Worm (Caenorhabditis elegans) whole organism, young adult: ENCODE measurements around the gene taf-13.

Source experiments
- B0035.1 ChIP-seq: sonication (generic microtip); optimal IDR thresholded peaks from 2 replicates; lab custom pipeline; 2016; ENCODE audit warnings: missing genetic modification characterization, mild to moderate bottlenecking, missing compliant biosample characterization, missing genotype, missing genetic modification reagents
- B0261.1 ChIP-seq: sonication (generic microtip); optimal IDR thresholded peaks from 2 replicates; lab custom pipeline; 2016; ENCODE audit warnings: mild to moderate bottlenecking, missing genetic modification characterization, moderate library complexity, missing compliant biosample characterization
- C06A6.2 ChIP-seq: fragments of 200-800 bp; sonication (Bioruptor generic); conservative IDR thresholded peaks from 2 replicates; pipeline ENCODE4 v1.3.6; 2022; ENCODE audit warnings: missing genetic modification characterization, missing compliant biosample characterization
- C17E4.6 ChIP-seq: fragments of 200-800 bp; sonication (Bioruptor generic); IDR thresholded peaks from 2 replicates; pipeline ENCODE4 v1.3.6; 2022; ENCODE audit warnings: missing genetic modification reagents, missing genetic modification characterization, missing compliant biosample characterization
- F23B12.7 ChIP-seq: sonication (generic microtip); optimal IDR thresholded peaks from 2 replicates; lab custom pipeline; 2017; ENCODE audit warnings: missing genetic modification characterization, mild to moderate bottlenecking, missing compliant biosample characterization, antibody characterized with exemption, moderate library complexity; ENCODE audit not compliant: insufficient read depth
- F55B11.4 ChIP-seq: sonication (generic microtip); optimal IDR thresholded peaks from 2 replicates; lab custom pipeline; 2016; ENCODE audit warnings: missing compliant biosample characterization, missing genetic modification characterization, borderline replicate concordance; ENCODE audit not compliant: insufficient read depth
- K12H6.12 ChIP-seq: fragments of 200-800 bp; sonication (Bioruptor generic); optimal IDR thresholded peaks from 2 replicates; lab custom pipeline; 2018; ENCODE audit warnings: mild to moderate bottlenecking, missing genetic modification characterization, missing compliant biosample characterization
- Y56A3A.18 ChIP-seq: fragments of 200-800 bp; sonication (Bioruptor generic); IDR thresholded peaks from 2 replicates; pipeline ENCODE4 v1.3.6; 2022; ENCODE audit warnings: missing genetic modification reagents, missing genetic modification characterization, missing compliant biosample characterization
- ZK185.1 ChIP-seq: sonication (generic microtip); optimal IDR thresholded peaks from 2 replicates; lab custom pipeline; 2016; ENCODE audit warnings: mild to moderate bottlenecking, missing genetic modification characterization, missing compliant biosample characterization; ENCODE audit not compliant: poor library complexity, severe bottlenecking
- akir-1 ChIP-seq: fragments of 200-800 bp; sonication (Bioruptor generic); optimal IDR thresholded peaks from 2 replicates; lab custom pipeline; 2018; ENCODE audit warnings: mild to moderate bottlenecking, missing genetic modification characterization, moderate library complexity, missing compliant biosample characterization
- aptf-2 ChIP-seq: fragments of 200-800 bp; sonication (Bioruptor generic); conservative IDR thresholded peaks from 2 replicates; pipeline ENCODE4 v1.3.6; 2022; ENCODE audit warnings: missing genetic modification reagents, missing genetic modification characterization, missing compliant biosample characterization
- athp-1 ChIP-seq: sonication (generic microtip); optimal IDR thresholded peaks from 2 replicates; lab custom pipeline; 2017; ENCODE audit warnings: mild to moderate bottlenecking, missing genetic modification characterization, missing compliant biosample characterization
- attf-5 ChIP-seq: fragments of 200-800 bp; sonication (Bioruptor generic); optimal IDR thresholded peaks from 2 replicates; lab custom pipeline; 2018; ENCODE audit warnings: mild to moderate bottlenecking, missing genetic modification characterization, missing compliant biosample characterization
- ccch-3 ChIP-seq: fragments of 200-800 bp; sonication (Bioruptor generic); optimal IDR thresholded peaks from 2 replicates; lab custom pipeline; 2018; ENCODE audit warnings: mild to moderate bottlenecking, missing genetic modification characterization, missing compliant biosample characterization
- cebp-1 ChIP-seq, 2 experiments: fragments of 200-800 bp in 1 of 2; sonication (Bioruptor generic) in 1 of 2; sonication (generic microtip) in 1 of 2; IDR thresholded peaks in 1 of 2; optimal IDR thresholded peaks in 1 of 2; 2 replicates each; pipeline versions ENCODE4 v1.3.6 to Lab custom; 2017 to 2022; ENCODE audit warnings: missing compliant biosample characterization in 2 of 2, missing genetic modification characterization in 2 of 2, mild to moderate bottlenecking in 1 of 2, missing genetic modification reagents in 1 of 2, moderate library complexity in 1 of 2
- ceh-58 ChIP-seq: fragments of 200-800 bp; sonication (Bioruptor generic); IDR thresholded peaks from 2 replicates; pipeline ENCODE4 v1.3.6; 2022; ENCODE audit warnings: missing genetic modification characterization, missing compliant biosample characterization
- ceh-79 ChIP-seq: sonication (generic microtip); optimal IDR thresholded peaks from 2 replicates; lab custom pipeline; 2017; ENCODE audit warnings: mild to moderate bottlenecking, missing genetic modification characterization, missing compliant biosample characterization
- die-1 ChIP-seq: sonication (generic microtip); optimal IDR thresholded peaks from 2 replicates; lab custom pipeline; 2016; ENCODE audit warnings: missing genotype, mild to moderate bottlenecking, missing genetic modification characterization, missing compliant biosample characterization
- dox-1 ChIP-seq: fragments of 200-800 bp; sonication (Bioruptor generic); IDR thresholded peaks from 2 replicates; pipeline ENCODE4 v1.3.6; 2022; ENCODE audit warnings: missing genetic modification reagents, missing genetic modification characterization, missing compliant biosample characterization
- egl-18 ChIP-seq: fragments of 200-800 bp; sonication (Bioruptor generic); IDR thresholded peaks from 2 replicates; pipeline ENCODE4 v1.3.6; 2022; ENCODE audit warnings: missing genetic modification reagents, missing genetic modification characterization, missing compliant biosample characterization
- egl-44 ChIP-seq: fragments of 200-800 bp; sonication (Bioruptor generic); IDR thresholded peaks from 2 replicates; pipeline ENCODE4 v1.3.6; 2022; ENCODE audit warnings: missing genetic modification reagents, missing genetic modification characterization, missing compliant biosample characterization
- ets-4 ChIP-seq: fragments of 200-800 bp; sonication (Bioruptor generic); optimal IDR thresholded peaks from 2 replicates; lab custom pipeline; 2018; ENCODE audit warnings: mild to moderate bottlenecking, missing genetic modification characterization, missing compliant biosample characterization
- gei-17 ChIP-seq: fragments of 200-800 bp; sonication (Bioruptor generic); optimal IDR thresholded peaks from 2 replicates; lab custom pipeline; 2018; ENCODE audit warnings: mild to moderate bottlenecking, missing genetic modification characterization, missing compliant biosample characterization
- hmg-1.2 ChIP-seq: fragments of 200-800 bp; sonication (Bioruptor generic); IDR thresholded peaks from 2 replicates; pipeline ENCODE4 v1.3.6; 2022; ENCODE audit warnings: missing genetic modification reagents, missing genetic modification characterization, missing compliant biosample characterization
- hmg-20 ChIP-seq: fragments of 200-800 bp; sonication (Bioruptor generic); IDR thresholded peaks from 2 replicates; pipeline ENCODE4 v1.3.6; 2022; ENCODE audit warnings: missing genetic modification reagents, missing genetic modification characterization, missing compliant biosample characterization
- let-526 ChIP-seq: fragments of 200-800 bp; sonication (Bioruptor generic); IDR thresholded peaks from 2 replicates; pipeline ENCODE4 v1.3.6; 2022; ENCODE audit warnings: missing genetic modification reagents, missing genetic modification characterization, missing compliant biosample characterization
- let-607 ChIP-seq, 2 experiments: fragments of 200-800 bp in 1 of 2; sonication (Bioruptor generic) in 1 of 2; sonication (generic microtip) in 1 of 2; optimal IDR thresholded peaks; 2 replicates each; lab custom pipeline; 2016 to 2018; ENCODE audit warnings: mild to moderate bottlenecking in 2 of 2, missing compliant biosample characterization in 2 of 2, missing genetic modification characterization in 2 of 2, moderate library complexity in 2 of 2, missing genotype in 1 of 2
- lin-40 ChIP-seq: sonication (generic microtip); optimal IDR thresholded peaks from 2 replicates; lab custom pipeline; 2016; ENCODE audit warnings: missing genetic modification characterization, mild to moderate bottlenecking, missing compliant biosample characterization, missing genotype, missing genetic modification reagents
- lsy-27 ChIP-seq: sonication (generic microtip); optimal IDR thresholded peaks from 2 replicates; lab custom pipeline; 2017; ENCODE audit warnings: missing genetic modification characterization, mild to moderate bottlenecking, missing compliant biosample characterization, antibody characterized with exemption, missing genotype, borderline replicate concordance; ENCODE audit not compliant: insufficient read depth
- madf-10 ChIP-seq: sonication (generic microtip); optimal IDR thresholded peaks from 2 replicates; lab custom pipeline; 2016; ENCODE audit warnings: mild to moderate bottlenecking, missing genetic modification characterization, missing compliant biosample characterization
- madf-6 ChIP-seq: fragments of 200-800 bp; sonication (Bioruptor generic); IDR thresholded peaks from 2 replicates; pipeline ENCODE4 v1.3.6; 2022; ENCODE audit warnings: missing genetic modification reagents, missing genetic modification characterization, missing compliant biosample characterization
- madf-8 ChIP-seq: fragments of 200-800 bp; sonication (Bioruptor generic); conservative IDR thresholded peaks from 2 replicates; pipeline ENCODE4 v1.3.6; 2022; ENCODE audit warnings: missing genetic modification reagents, missing genetic modification characterization, missing compliant biosample characterization
- mes-4 ChIP-seq: sonication (generic microtip); optimal IDR thresholded peaks from 2 replicates; lab custom pipeline; 2016; ENCODE audit warnings: missing genotype, missing genetic modification characterization, missing compliant biosample characterization
- mxl-1 ChIP-seq: sonication (generic microtip); optimal IDR thresholded peaks from 2 replicates; lab custom pipeline; 2016; ENCODE audit warnings: missing genetic modification characterization, missing compliant biosample characterization
- nfya-2 ChIP-seq: fragments of 200-800 bp; sonication (Bioruptor generic); IDR thresholded peaks from 2 replicates; pipeline ENCODE4 v1.3.6; 2022; ENCODE audit warnings: missing genetic modification reagents, missing genetic modification characterization, missing compliant biosample characterization
- pha-4 ChIP-seq: fragments of 150-350 bp; sonication (generic microtip); optimal IDR thresholded peaks from 2 replicates; lab custom pipeline; 2014; ENCODE audit warnings: missing biosample characterization, missing genetic modification reagents, missing genetic modification characterization
- rpc-1 ChIP-seq, 2 experiments: fragments of 150-350 bp in 1 of 2; sonication (generic microtip) in 1 of 2; optimal IDR thresholded peaks; 2 replicates each; lab custom pipeline; 2014 to 2018; ENCODE audit warnings: missing biosample characterization in 1 of 2, missing genetic modification characterization in 1 of 2, missing genetic modification reagents in 1 of 2, missing genotype in 1 of 2
- sdz-38 ChIP-seq: sonication (generic microtip); optimal IDR thresholded peaks from 2 replicates; lab custom pipeline; 2016; ENCODE audit warnings: missing genotype, missing genetic modification characterization, missing compliant biosample characterization
- sea-2 ChIP-seq: fragments of 200-800 bp; sonication (Bioruptor generic); IDR thresholded peaks from 2 replicates; pipeline ENCODE4 v1.3.6; 2022; ENCODE audit warnings: missing genetic modification characterization, missing compliant biosample characterization
- snpc-1.3 ChIP-seq: sonication (generic microtip); optimal IDR thresholded peaks from 2 replicates; lab custom pipeline; 2017; ENCODE audit warnings: missing genetic modification characterization, mild to moderate bottlenecking, missing compliant biosample characterization, antibody characterized with exemption, moderate library complexity, missing genotype, missing genetic modification reagents; ENCODE audit not compliant: insufficient read depth
- sptf-2 ChIP-seq: fragments of 200-800 bp; sonication (Bioruptor generic); optimal IDR thresholded peaks from 2 replicates; lab custom pipeline; 2018; ENCODE audit warnings: mild to moderate bottlenecking, missing genetic modification characterization, missing compliant biosample characterization
- unc-62 ChIP-seq: fragments of 150-350 bp; optimal IDR thresholded peaks from 2 replicates; lab custom pipeline; 2014; ENCODE audit warnings: missing biosample characterization, missing genetic modification reagents, missing genetic modification characterization
- ztf-22 ChIP-seq: fragments of 200-800 bp; sonication (Bioruptor generic); optimal IDR thresholded peaks from 2 replicates; lab custom pipeline; 2018; ENCODE audit warnings: mild to moderate bottlenecking, missing genetic modification characterization, moderate library complexity, missing compliant biosample characterization
- ztf-26 ChIP-seq: sonication (generic microtip); optimal IDR thresholded peaks from 2 replicates; lab custom pipeline; 2017; ENCODE audit warnings: missing genetic modification characterization, missing compliant biosample characterization
- ztf-3 ChIP-seq: fragments of 200-800 bp; sonication (Bioruptor generic); optimal IDR thresholded peaks from 2 replicates; lab custom pipeline; 2018; ENCODE audit warnings: mild to moderate bottlenecking, missing genetic modification characterization, missing compliant biosample characterization

The taf-13 gene

ce11 chrII:10563368-10563767 is 42.0 kb downstream of the taf-13 start, which contains the start of gene cdc-48.1 (continued):
- TF ChIP-seq lsy-27 (tag; lab: Kevin White, UChicago) (peak; percentile 70), snpc-1.3 (tag; lab: Kevin White, UChicago) (peak; percentile 98), die-1 (tag; lab: Kevin White, UChicago) (peak; percentile 89), F23B12.7 (tag; lab: Kevin White, UChicago) (peak; percentile 99), madf-6 (GFP tag; lab: Robert Waterston, UW) (peak; percentile 99), ccch-3 (peak; percentile 84), mes-4 (tag; lab: Kevin White, UChicago) (peak; percentile 86), ztf-3 (GFP tag; lab: Kevin White, UChicago) (peak; percentile 96), unc-62 (GFP tag; lab: Kevin White, UChicago) (peak; percentile 98), madf-10 (tag; lab: Kevin White, UChicago) (peak; percentile 97), ets-4 (GFP tag; lab: Kevin White, UChicago) (peak; percentile 97), sptf-2 (GFP tag; lab: Kevin White, UChicago) (peak; percentile 20), mxl-1 (tag; lab: Kevin White, UChicago) (no peak), aptf-2 (GFP tag; lab: Robert Waterston, UW) (peak; percentile 90), lin-40 (tag; lab: Kevin White, UChicago) (peak; percentile 99), attf-5 (GFP tag; lab: Kevin White, UChicago) (peak; percentile 100), sea-2 (GFP tag; lab: Robert Waterston, UW) (peak; percentile 83; the same call in 1 of the 2 replicates), ztf-22 (GFP tag; lab: Kevin White, UChicago) (peak; percentile 97), madf-8 (peak; percentile 94), athp-1 (tag; lab: Kevin White, UChicago) (peak; percentile 100), cebp-1 (GFP tag; IDR thresholded peaks at IDR 0.05; lab: Robert Waterston, UW) (peak; percentile 94), cebp-1 (tag; optimal IDR thresholded peaks at IDR 0.05; lab: Kevin White, UChicago) (peak; percentile 98), dox-1 (GFP tag; lab: Robert Waterston, UW) (peak; percentile 100), ceh-58 (GFP tag; lab: Robert Waterston, UW) (0 out of 2 replicates have a peak, but pooled peaks have one; percentile 88), gei-17 (GFP tag; lab: Kevin White, UChicago) (peak; percentile 91), nfya-2 (GFP tag; lab: Robert Waterston, UW) (peak; percentile 94), pha-4 (tag; lab: Kevin White, UChicago) (peak; percentile 98), K12H6.12 (tag; lab: Kevin White, UChicago) (peak; percentile 100), egl-44 (GFP tag; lab: Robert Waterston, UW) (peak; percentile 98), B0035.1 (tag; lab: Kevin White, UChicago) (peak; percentile 95), egl-18 (GFP tag; lab: Robert Waterston, UW) (peak; percentile 99), akir-1 (GFP tag; lab: Kevin White, UChicago) (peak; percentile 75), ZK185.1 (tag; lab: Kevin White, UChicago) (peak; percentile 99), rpc-1 (optimal IDR thresholded peaks at IDR 0.05; lab: Kevin White, UChicago) (peak; percentile 18), rpc-1 (tag; optimal IDR thresholded peaks at IDR 0.05; lab: Kevin White, UChicago) (peak; percentile 14), Y56A3A.18 (GFP tag; lab: Robert Waterston, UW) (peak; percentile 97), F55B11.4 (tag; lab: Kevin White, UChicago) (no peak), ceh-79 (tag; lab: Kevin White, UChicago) (peak; percentile 88), ztf-26 (peak; percentile 99), C17E4.6 (GFP tag; lab: Robert Waterston, UW) (peak; percentile 99), let-526 (GFP tag; lab: Robert Waterston, UW) (peak; percentile 98), hmg-20 (GFP tag; lab: Robert Waterston, UW) (peak; percentile 95), B0261.1 (peak; percentile 48), C06A6.2 (GFP tag; lab: Robert Waterston, UW) (peak; percentile 98), sdz-38 (tag; lab: Kevin White, UChicago) (no peak), hmg-1.2 (GFP tag; lab: Robert Waterston, UW) (peak; percentile 94), let-607 (tag; optimal IDR thresholded peaks at IDR 0.05; lab: Kevin White, UChicago) (peak; percentile 98)
